Fruit fly (Drosophila melanogaster): ENCODE measurements around the gene sowah.

The sowah gene

dm6 chr3L:12514762-12515215 is 57.6 kb downstream of the sowah start, which contains the start of the genes sti and tral (continued):
- peak; percentile 96 for TF ChIP-seq bab2 (GFP tag; optimal IDR thresholded peaks at IDR 0.05)
- peak; percentile 88 for TF ChIP-seq gem (tag; optimal IDR thresholded peaks at IDR 0.05)
- no peak for TF ChIP-seq cg (GFP tag; optimal IDR thresholded peaks at IDR 0.05)
- peak; percentile 94 for TF ChIP-seq slbo (GFP tag; IDR thresholded peaks at IDR 0.05)
- peak; percentile 99 for TF ChIP-seq CG10267 (tag; optimal IDR thresholded peaks at IDR 0.05)
- TF ChIP-seq CG8388 (GFP tag; optimal IDR thresholded peaks at IDR 0.05) = peak; percentile 69
- peak; percentile 95 for TF ChIP-seq Dip3 (GFP tag; optimal IDR thresholded peaks at IDR 0.05)
- peak; percentile 83; the same call in 2 of the 3 replicates for TF ChIP-seq Optix (GFP tag; IDR thresholded peaks at IDR 0.05)
- TF ChIP-seq CG17802 (tag; optimal IDR thresholded peaks at IDR 0.05) = peak; percentile 50
- TF ChIP-seq CG13123 (GFP tag; optimal IDR thresholded peaks at IDR 0.05) = peak; percentile 88
- peak; percentile 58 for TF ChIP-seq BEAF-32 (GFP tag; optimal IDR thresholded peaks at IDR 0.05)
- peak; percentile 88 for TF ChIP-seq Max (GFP tag; optimal IDR thresholded peaks at IDR 0.05)
- TF ChIP-seq run (tag; optimal IDR thresholded peaks at IDR 0.05) = peak; percentile 15
- TF ChIP-seq NFAT (GFP tag; IDR thresholded peaks at IDR 0.05) = peak; percentile 88
- no peak for TF ChIP-seq hbn (GFP tag; IDR thresholded peaks at IDR 0.05; ENCODE audit: partially characterized antibody)
- peak; percentile 67 for TF ChIP-seq Tbp (GFP tag; optimal IDR thresholded peaks at IDR 0.05)
- peak; percentile 89 for TF ChIP-seq az2 (GFP tag; optimal IDR thresholded peaks at IDR 0.05)
- TF ChIP-seq CG10274 (GFP tag; optimal IDR thresholded peaks at IDR 0.05) = peak; percentile 61
- peak; percentile 81 for TF ChIP-seq unpg (GFP tag; optimal IDR thresholded peaks at IDR 0.05)
- TF ChIP-seq lola (GFP tag; optimal IDR thresholded peaks at IDR 0.05) = peak in 1 of 3 experiments; percentile 78
- no peak for TF ChIP-seq Lpt (GFP tag; optimal IDR thresholded peaks at IDR 0.05)
- TF ChIP-seq aop (GFP tag; IDR thresholded peaks at IDR 0.05) = 0 out of 2 replicates have a peak, but pooled peaks have one; percentile 20
- peak; percentile 99 for TF ChIP-seq Med (GFP tag)
- 0 out of 2 replicates have a peak, but pooled peaks have one; percentile 17 for TF ChIP-seq sna (GFP tag; IDR thresholded peaks at IDR 0.05; ENCODE audit: partially characterized antibody)
- TF ChIP-seq CG7786 (GFP tag; optimal IDR thresholded peaks at IDR 0.05) = peak; percentile 95
- TF ChIP-seq CkIIα-i1 (GFP tag; IDR thresholded peaks at IDR 0.05) = no peak
- TF ChIP-seq CG4282 (GFP tag; optimal IDR thresholded peaks at IDR 0.05) = peak; percentile 90
- no peak for TF ChIP-seq gsb-n (tag; optimal IDR thresholded peaks at IDR 0.05)
- TF ChIP-seq Hr3 (GFP tag; optimal IDR thresholded peaks at IDR 0.05) = peak; percentile 94
- peak; percentile 94 for TF ChIP-seq maf-S (GFP tag; optimal IDR thresholded peaks at IDR 0.05)
- TF ChIP-seq CG31224 (GFP tag; IDR thresholded peaks at IDR 0.05) = peak; percentile 83
- TF ChIP-seq CG5245 (GFP tag; optimal IDR thresholded peaks at IDR 0.05) = peak; percentile 86
- peak; percentile 68; the same call in 2 of the 3 replicates for TF ChIP-seq CG11695 (GFP tag; IDR thresholded peaks at IDR 0.05)
- peak; percentile 84 to 95 for TF ChIP-seq Pdp1 (GFP tag; optimal IDR thresholded peaks at IDR 0.05)
- peak; percentile 79 for TF ChIP-seq HHEX (GFP tag; optimal IDR thresholded peaks at IDR 0.05)
- TF ChIP-seq CG5953 (GFP tag; IDR thresholded peaks at IDR 0.05) = peak; percentile 57; the same call in 1 of the 2 replicates
- TF ChIP-seq prd (optimal IDR thresholded peaks at IDR 0.05) = no peak
- peak; percentile 89 for TF ChIP-seq prd (GFP tag; IDR thresholded peaks at IDR 0.05)
- TF ChIP-seq CG10979 (tag; optimal IDR thresholded peaks at IDR 0.05) = peak; percentile 76
- peak; percentile 97 for TF ChIP-seq CG3281 (GFP tag; optimal IDR thresholded peaks at IDR 0.05)
- peak; percentile 97 for TF ChIP-seq jumu (GFP tag; optimal IDR thresholded peaks at IDR 0.05)
- TF ChIP-seq CG15601 (tag; optimal IDR thresholded peaks at IDR 0.05) = peak; percentile 76
- peak; percentile 21; the same call in 1 of the 2 replicates for TF ChIP-seq sens-2 (GFP tag; IDR thresholded peaks at IDR 0.05)
- peak; percentile 82 for TF ChIP-seq CG1233 (GFP tag; optimal IDR thresholded peaks at IDR 0.05)
- peak; percentile 53; the same call in 1 of the 2 replicates for TF ChIP-seq peb (GFP tag; IDR thresholded peaks at IDR 0.05)
- TF ChIP-seq HmgZ (tag; optimal IDR thresholded peaks at IDR 0.05) = peak; percentile 95
- peak; percentile 70 for TF ChIP-seq Spps (tag; optimal IDR thresholded peaks at IDR 0.05)
- no peak for TF ChIP-seq z (GFP tag; IDR thresholded peaks at IDR 0.05)
- no peak for TF ChIP-seq Lim3 (GFP tag; IDR thresholded peaks at IDR 0.05)
- TF ChIP-seq CG5180 (GFP tag; optimal IDR thresholded peaks at IDR 0.05) = no peak
